Fruit fly (Drosophila melanogaster): ENCODE results near the gene CG9459.

Gene CG9459

DNA sequence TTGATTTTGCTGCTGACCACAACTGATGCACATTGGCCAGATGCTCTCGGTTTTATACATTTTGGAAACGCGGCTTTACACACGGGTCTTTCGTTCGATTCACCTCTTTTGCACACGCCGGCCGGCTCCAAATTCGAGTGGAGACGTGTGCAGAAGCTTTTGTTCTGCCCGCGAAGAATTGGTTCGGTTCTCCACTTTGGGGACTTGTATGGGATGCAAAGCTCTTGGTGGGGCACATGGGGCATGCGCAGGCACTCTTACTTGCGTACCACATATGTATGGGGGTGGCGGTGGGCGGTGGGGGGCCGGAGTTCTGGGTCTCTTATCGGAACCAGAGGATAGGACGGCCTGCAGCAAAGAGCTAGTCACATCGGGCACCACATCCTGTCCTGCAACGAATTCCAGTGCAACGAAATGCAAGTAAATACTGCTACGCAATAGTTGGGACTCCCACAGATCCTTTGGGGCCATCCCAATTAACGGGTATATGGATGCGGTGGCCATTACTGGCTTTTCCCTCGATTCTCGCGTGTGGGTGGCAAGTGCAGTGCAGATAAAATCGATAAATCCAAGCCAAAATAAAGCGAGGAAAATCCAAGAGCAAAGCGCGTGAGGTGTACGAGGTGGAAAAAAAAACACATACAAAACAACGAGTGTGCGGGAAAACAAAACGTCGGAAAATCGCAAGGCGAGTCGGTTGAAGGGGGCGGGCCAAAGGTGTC lies 33.7 kb downstream of the CG9459 start, which contains the start of the genes MtnA and CG8500 (continued):
- TF ChIP-seq CG7271 (tag; optimal IDR thresholded peaks at IDR 0.05) = no peak
- TF ChIP-seq CG14014 (GFP tag; IDR thresholded peaks at IDR 0.05) = no peak
- TF ChIP-seq prd (optimal IDR thresholded peaks at IDR 0.05) = no peak
- TF ChIP-seq prd (GFP tag; IDR thresholded peaks at IDR 0.05) = no peak
- TF ChIP-seq dm (GFP tag; optimal IDR thresholded peaks at IDR 0.05) = peak; percentile 3
- TF ChIP-seq CG30403 (GFP tag; optimal IDR thresholded peaks at IDR 0.05) = no peak
- no peak for TF ChIP-seq D19B (GFP tag; optimal IDR thresholded peaks at IDR 0.05)
- TF ChIP-seq tap (tag; optimal IDR thresholded peaks at IDR 0.05) = no peak
- TF ChIP-seq CG4617 (GFP tag; optimal IDR thresholded peaks at IDR 0.05; ENCODE audit: borderline replicate concordance) = no peak
- TF ChIP-seq wek (GFP tag; optimal IDR thresholded peaks at IDR 0.05) = no peak
- 0 out of 3 replicates have a peak, but pooled peaks have one; percentile 24 for TF ChIP-seq HLH4C (GFP tag; IDR thresholded peaks at IDR 0.05; ENCODE audit: partially characterized antibody)
- no peak for TF ChIP-seq CG14710 (tag; optimal IDR thresholded peaks at IDR 0.05)
- TF ChIP-seq chinmo (GFP tag; IDR thresholded peaks at IDR 0.05; ENCODE audit: partially characterized antibody) = 0 out of 4 replicates have a peak, but pooled peaks have one; percentile 65
- no peak for TF ChIP-seq croc (GFP tag; conservative IDR thresholded peaks at IDR 0.05)
- no peak for TF ChIP-seq CG16863 (GFP tag; optimal IDR thresholded peaks at IDR 0.05)
- TF ChIP-seq luna (GFP tag; optimal IDR thresholded peaks at IDR 0.05) = no peak
- no peak for TF ChIP-seq CG34224 (GFP tag; IDR thresholded peaks at IDR 0.05; ENCODE audit: partially characterized antibody)
- no peak for TF ChIP-seq CG7928 (GFP tag; optimal IDR thresholded peaks at IDR 0.05)
- no peak for TF ChIP-seq CG10979 (tag; optimal IDR thresholded peaks at IDR 0.05)
- TF ChIP-seq C15 (GFP tag; IDR thresholded peaks at IDR 0.05) = no peak
- TF ChIP-seq danr (GFP tag; IDR thresholded peaks at IDR 0.05) = no peak
- no peak for TF ChIP-seq CG7556 (GFP tag; optimal IDR thresholded peaks at IDR 0.05)
- TF ChIP-seq insv (GFP tag; optimal IDR thresholded peaks at IDR 0.05) = no peak
- no peak for TF ChIP-seq dati (GFP tag; IDR thresholded peaks at IDR 0.05)
- no peak for TF ChIP-seq CG4404 (GFP tag; IDR thresholded peaks at IDR 0.05)
- TF ChIP-seq CG4730 (GFP tag; IDR thresholded peaks at IDR 0.05) = no peak
- TF ChIP-seq YL-1 (GFP tag; optimal IDR thresholded peaks at IDR 0.05) = no peak
- no peak for TF ChIP-seq Abd-B (GFP tag; optimal IDR thresholded peaks at IDR 0.05)
- no peak for TF ChIP-seq Atf3 (GFP tag; optimal IDR thresholded peaks at IDR 0.05)
- TF ChIP-seq CG1602 (GFP tag; optimal IDR thresholded peaks at IDR 0.05) = no peak
- no peak for TF ChIP-seq Aef1 (GFP tag; IDR thresholded peaks at IDR 0.05)
- no peak for TF ChIP-seq CG31441 (GFP tag; IDR thresholded peaks at IDR 0.05)
- TF ChIP-seq CG11085 (GFP tag; IDR thresholded peaks at IDR 0.05) = no peak
- TF ChIP-seq CkIIα-i1 (GFP tag; IDR thresholded peaks at IDR 0.05) = no peak
- no peak for TF ChIP-seq yki (optimal IDR thresholded peaks at IDR 0.05)
- TF ChIP-seq CG32767 (GFP tag; IDR thresholded peaks at IDR 0.05) = no peak
- TF ChIP-seq her (GFP tag; optimal IDR thresholded peaks at IDR 0.05) = no peak
- TF ChIP-seq sim (GFP tag; IDR thresholded peaks at IDR 0.05) = no peak
- TF ChIP-seq CG7987 (GFP tag; optimal IDR thresholded peaks at IDR 0.05) = peak; percentile 30
- TF ChIP-seq CG3407 (GFP tag; optimal IDR thresholded peaks at IDR 0.05) = no peak
- TF ChIP-seq pzg (GFP tag; optimal IDR thresholded peaks at IDR 0.05) = peak; percentile 67
- TF ChIP-seq CG7839 (tag; optimal IDR thresholded peaks at IDR 0.05) = no peak
- no peak for TF ChIP-seq CG8478 (optimal IDR thresholded peaks at IDR 0.05)
- TF ChIP-seq Chrac-16 (GFP tag; optimal IDR thresholded peaks at IDR 0.05) = no peak
- no peak for TF ChIP-seq Ravus (GFP tag; IDR thresholded peaks at IDR 0.05)
- peak; percentile 33 for TF ChIP-seq sens (GFP tag)
- no peak for TF ChIP-seq Six4 (GFP tag; optimal IDR thresholded peaks at IDR 0.05)
- TF ChIP-seq ham (GFP tag; IDR thresholded peaks at IDR 0.05) = no peak; the same call in 1 of the 2 replicates
- no peak for TF ChIP-seq repo (GFP tag; optimal IDR thresholded peaks at IDR 0.05)
- TF ChIP-seq Gug (GFP tag; IDR thresholded peaks at IDR 0.05) = no peak
- 0 out of 2 replicates have a peak, but pooled peaks have one; percentile 12 for TF ChIP-seq Ptx1 (GFP tag; IDR thresholded peaks at IDR 0.05)
- no peak for TF ChIP-seq GATAe (GFP tag; conservative IDR thresholded peaks at IDR 0.05)

Measured in whole organism, embryonic.